Worm (Caenorhabditis elegans) whole organism, L4 larva: ENCODE measurements around the gene T19H12.12.

Experiments
- aha-1 ChIP-seq: fragments of 150-350 bp; peaks from one replicate; lab custom pipeline; 2014; ENCODE audit warnings: missing biosample characterization, missing genetic modification characterization
- aly-2 ChIP-seq: sonication (generic microtip); optimal IDR thresholded peaks from 2 replicates; lab custom pipeline; 2018; ENCODE audit warnings: missing biosample characterization, missing genetic modification characterization
- ceh-32 ChIP-seq: sonication (generic microtip); optimal IDR thresholded peaks from 2 replicates; lab custom pipeline; 2016; ENCODE audit warnings: mild to moderate bottlenecking, missing genetic modification characterization, missing compliant biosample characterization; ENCODE audit not compliant: poor library complexity
- cey-2 ChIP-seq: sonication (generic microtip); optimal IDR thresholded peaks from 3 replicates; lab custom pipeline; 2017; ENCODE audit warnings: missing genetic modification characterization, mild to moderate bottlenecking, missing compliant biosample characterization, antibody characterized with exemption, borderline replicate concordance; ENCODE audit not compliant: insufficient read depth
- daf-12 ChIP-seq: fragments of 150-350 bp; optimal IDR thresholded peaks from 2 replicates; lab custom pipeline; 2014; ENCODE audit warnings: missing biosample characterization, missing genetic modification reagents, missing genetic modification characterization
- dmd-6 ChIP-seq: fragments of 200-800 bp; sonication (Bioruptor generic); IDR thresholded peaks from 2 replicates; pipeline ENCODE4 v1.3.6; 2022; ENCODE audit warnings: missing genetic modification reagents, missing genetic modification characterization, missing compliant biosample characterization
- dmd-9 ChIP-seq: fragments of 200-800 bp; sonication (Bioruptor generic); IDR thresholded peaks from 2 replicates; pipeline ENCODE4 v1.3.6; 2022; ENCODE audit warnings: missing genetic modification reagents, missing genetic modification characterization, missing compliant biosample characterization
- fkh-10 ChIP-seq: fragments of 150-350 bp; optimal IDR thresholded peaks from 2 replicates; lab custom pipeline; 2014; ENCODE audit warnings: missing biosample characterization, missing genetic modification reagents, missing genetic modification characterization
- fos-1 ChIP-seq: fragments of 150-350 bp; optimal IDR thresholded peaks from 2 replicates; lab custom pipeline; 2014; ENCODE audit warnings: missing biosample characterization, missing genetic modification characterization
- hlh-11 ChIP-seq: fragments of 200-800 bp; sonication (Bioruptor generic); optimal IDR thresholded peaks from 2 replicates; lab custom pipeline; 2018; ENCODE audit warnings: mild to moderate bottlenecking, missing genetic modification characterization, missing compliant biosample characterization
- hlh-30 ChIP-seq: sonication (generic microtip); optimal IDR thresholded peaks from 2 replicates; lab custom pipeline; 2017; ENCODE audit warnings: antibody characterized with exemption, mild to moderate bottlenecking, missing genetic modification characterization, missing compliant biosample characterization; ENCODE audit not compliant: insufficient read depth
- lin-15B ChIP-seq: fragments of 150-350 bp; sonication (generic microtip); optimal IDR thresholded peaks from 3 replicates; lab custom pipeline; 2014; ENCODE audit warnings: missing biosample characterization, missing genetic modification characterization
- lin-29 ChIP-seq: fragments of 200-800 bp; sonication (Bioruptor generic); IDR thresholded peaks from 2 replicates; pipeline ENCODE4 v1.3.6; 2022; ENCODE audit warnings: missing genetic modification reagents, missing genetic modification characterization, missing compliant biosample characterization
- madf-9 ChIP-seq: fragments of 200-800 bp; sonication (Bioruptor generic); conservative IDR thresholded peaks from 2 replicates; pipeline ENCODE4 v1.3.6; 2022; ENCODE audit warnings: missing genetic modification reagents, missing genetic modification characterization, missing compliant biosample characterization
- mdl-1 ChIP-seq, 2 experiments: fragments of 150-350 bp in 1 of 2; sonication (generic microtip) in 1 of 2; optimal IDR thresholded peaks; 2 replicates each; lab custom pipeline; 2014 to 2017; ENCODE audit warnings: missing biosample characterization in 2 of 2, missing genetic modification characterization in 2 of 2
- mxl-3 ChIP-seq: fragments of 200-800 bp; sonication (Bioruptor generic); optimal IDR thresholded peaks from 2 replicates; lab custom pipeline; 2018; ENCODE audit warnings: mild to moderate bottlenecking, missing genetic modification characterization, missing compliant biosample characterization
- nhr-10 ChIP-seq: fragments of 150-350 bp; optimal IDR thresholded peaks from 2 replicates; lab custom pipeline; 2014; ENCODE audit warnings: missing biosample characterization, missing genetic modification characterization
- nhr-102 ChIP-seq: sonication (generic microtip); optimal IDR thresholded peaks from 2 replicates; lab custom pipeline; 2016; ENCODE audit warnings: mild to moderate bottlenecking, missing genetic modification characterization, moderate library complexity, missing compliant biosample characterization
- nhr-237 ChIP-seq: sonication (generic microtip); optimal IDR thresholded peaks from 2 replicates; lab custom pipeline; 2017; ENCODE audit warnings: missing biosample characterization, missing genetic modification characterization
- nhr-28 ChIP-seq: fragments of 150-350 bp; optimal IDR thresholded peaks from 2 replicates; lab custom pipeline; 2014; ENCODE audit warnings: missing biosample characterization, missing genetic modification characterization
- nhr-48 ChIP-seq: sonication (generic microtip); optimal IDR thresholded peaks from 2 replicates; lab custom pipeline; 2016; ENCODE audit warnings: mild to moderate bottlenecking, missing genetic modification characterization, missing compliant biosample characterization
- pha-4 ChIP-seq, 2 experiments: fragments of 150-350 bp in 1 of 2; fragments of 200-800 bp in 1 of 2; sonication (Bioruptor generic) in 1 of 2; IDR thresholded peaks in 1 of 2; optimal IDR thresholded peaks in 1 of 2; 2 replicates each; pipeline versions ENCODE4 v1.3.6 to Lab custom; 2014 to 2022; ENCODE audit warnings: missing genetic modification characterization in 2 of 2, missing genetic modification reagents in 2 of 2, missing biosample characterization in 1 of 2, missing compliant biosample characterization in 1 of 2
- php-3 ChIP-seq: fragments of 200-800 bp; sonication (Bioruptor generic); IDR thresholded peaks from 2 replicates; pipeline ENCODE4 v1.3.6; 2022; ENCODE audit warnings: missing genetic modification reagents, missing genetic modification characterization, missing compliant biosample characterization
- pqm-1 ChIP-seq: sonication (generic microtip); optimal IDR thresholded peaks from 2 replicates; lab custom pipeline; 2017; ENCODE audit warnings: missing biosample characterization, missing genetic modification characterization
- set-16 ChIP-seq: fragments of 200-800 bp; sonication (Bioruptor generic); IDR thresholded peaks from 2 replicates; pipeline ENCODE4 v1.3.6; 2022; ENCODE audit warnings: missing genetic modification reagents, missing genetic modification characterization, missing compliant biosample characterization
- spr-1 ChIP-seq: sonication (generic microtip); optimal IDR thresholded peaks from 2 replicates; lab custom pipeline; 2016; ENCODE audit warnings: mild to moderate bottlenecking, missing genetic modification characterization, missing compliant biosample characterization
- tag-97 ChIP-seq: fragments of 200-800 bp; sonication (Bioruptor generic); IDR thresholded peaks from 2 replicates; pipeline ENCODE4 v1.3.6; 2022; ENCODE audit warnings: missing genetic modification characterization, missing compliant biosample characterization
- unc-39 ChIP-seq: sonication (generic microtip); optimal IDR thresholded peaks from 2 replicates; lab custom pipeline; 2017; ENCODE audit warnings: missing biosample characterization, missing genetic modification characterization

The T19H12.12 gene

ce11 chrV:4913853-4914252, 29.3 kb downstream of the T19H12.12 start (continued):
- TF ChIP-seq cey-2 (tag; lab: Kevin White, UChicago) (no peak), unc-39 (no peak), tag-97 (GFP tag; lab: Robert Waterston, UW) (no peak), daf-12 (tag; lab: Kevin White, UChicago) (no peak)

DNA sequence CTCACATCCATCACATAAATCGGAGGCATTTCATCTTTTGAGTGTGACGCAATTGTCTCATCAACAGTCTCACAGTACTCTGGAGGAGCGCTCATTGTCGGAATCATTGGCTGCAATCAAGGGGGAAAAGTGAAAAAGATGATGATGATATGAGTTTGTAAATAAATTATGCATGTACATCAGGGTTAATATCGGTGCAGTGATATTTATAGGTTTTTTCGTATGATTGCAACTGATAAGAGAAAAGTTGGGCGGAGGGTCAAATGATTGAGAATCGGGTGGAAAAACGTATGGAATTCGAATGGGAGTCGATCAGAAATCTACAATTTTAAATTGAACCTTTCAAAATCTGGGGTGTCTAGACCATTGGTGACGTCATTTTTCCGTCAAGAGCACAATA, 30.3 kb downstream of the T19H12.12 start, which contains the start of gene H23N18.6:
Gene H23N18.6 (minus strand): TSS at position 201 of the 400 bp plus-strand sequence.
- TF ChIP-seq ceh-32 (tag; lab: Kevin White, UChicago) (no peak), aha-1 (tag; lab: Kevin White, UChicago) (peak; percentile 4), dmd-9 (GFP tag; lab: Robert Waterston, UW) (no peak), php-3 (GFP tag; lab: Robert Waterston, UW) (peak; percentile 48; the same call in 1 of the 2 replicates), nhr-28 (tag; lab: Kevin White, UChicago) (peak; percentile 69), hlh-11 (peak; percentile 28), pqm-1 (tag; lab: Kevin White, UChicago) (peak; percentile 77), dmd-6 (GFP tag; lab: Robert Waterston, UW) (0 out of 2 replicates have a peak, but pooled peaks have one; percentile 9)
- TF ChIP-seq, all 104 proteins: peak for 6

ce11 chrV:4918091-4918624, 33.6 kb downstream of the T19H12.12 start, which contains the start of gene C02E7.7:
Gene C02E7.7 (minus strand): TSS chrV:4918574.
- TF ChIP-seq set-16 (GFP tag; lab: Robert Waterston, UW) (peak; percentile 80), lin-29 (GFP tag; lab: Robert Waterston, UW) (no peak)
- TF ChIP-seq, all 104 proteins: peak for 1

ce11 chrV:4918664-4919257, 34.2 kb downstream of the T19H12.12 start, which contains the start of gene C02E7.6:
Gene C02E7.6 (plus strand): TSS chrV:4919207.
- no peak for TF ChIP-seq dmd-6 (GFP tag; lab: Robert Waterston, UW)
- TF ChIP-seq nhr-102 (tag; lab: Kevin White, UChicago): peak; percentile 62
- peak; percentile 30 for TF ChIP-seq nhr-28 (tag; lab: Kevin White, UChicago)
- peak; percentile 47 for TF ChIP-seq cey-2 (tag; lab: Kevin White, UChicago)
- TF ChIP-seq fos-1 (tag; lab: Kevin White, UChicago): no peak
- peak in 1 of 2 experiments; percentile 6 for TF ChIP-seq mdl-1 (tag; optimal IDR thresholded peaks at IDR 0.05; lab: Kevin White, UChicago)
- peak; percentile 4 for TF ChIP-seq spr-1
- peak; percentile 93 for TF ChIP-seq nhr-48
- no peak for TF ChIP-seq nhr-237 (tag; lab: Kevin White, UChicago)
- peak; percentile 69 for TF ChIP-seq hlh-11
- peak; percentile 43 for TF ChIP-seq mxl-3 (GFP tag; lab: Kevin White, UChicago)
- TF ChIP-seq nhr-10 (tag; lab: Kevin White, UChicago): peak; percentile 48

ce11 chrV:4920690-4921152, 36.1 kb downstream of the T19H12.12 start, which contains the start of the genes C02E7.8 and srh-23:
Gene C02E7.8 (minus strand): TSS chrV:4920790.
Gene srh-23 (plus strand): TSS chrV:4921102.
- TF ChIP-seq fos-1 (tag; lab: Kevin White, UChicago): no peak

ce11 chrV:4922024-4922423, 37.4 kb downstream of the T19H12.12 start, which contains the start of gene srh-22:
Gene srh-22 (plus strand): TSS chrV:4922324.
- TF ChIP-seq lin-15B (tag; lab: Kevin White, UChicago) (no peak), madf-9 (GFP tag; lab: Robert Waterston, UW) (no peak), pha-4 (GFP tag; IDR thresholded peaks at IDR 0.05; lab: Robert Waterston, UW) (no peak), pha-4 (tag; optimal IDR thresholded peaks at IDR 0.05; lab: Kevin White, UChicago) (no peak), dmd-9 (GFP tag; lab: Robert Waterston, UW) (no peak), aly-2 (no peak), hlh-30 (tag; lab: Kevin White, UChicago) (no peak), fkh-10 (GFP tag; lab: Kevin White, UChicago) (no peak)
